Worm (Caenorhabditis elegans) whole organism, L3 larva: ENCODE results near the gene D1025.10.

Source experiments
- R02D3.7 ChIP-seq: fragments of 150-350 bp; optimal IDR thresholded peaks from 2 replicates; lab custom pipeline; 2014; ENCODE audit warnings: missing biosample characterization, missing genetic modification characterization
- ZK546.5 ChIP-seq: sonication (generic microtip); optimal IDR thresholded peaks from 2 replicates; lab custom pipeline; 2017; ENCODE audit warnings: missing biosample characterization, missing genetic modification characterization
- ama-1 ChIP-seq: fragments of 150-350 bp; optimal IDR thresholded peaks from 2 replicates; lab custom pipeline; 2018
- ceh-16 ChIP-seq: sonication (generic microtip); optimal IDR thresholded peaks from 2 replicates; lab custom pipeline; 2017; ENCODE audit warnings: missing biosample characterization, missing genetic modification characterization
- ceh-28 ChIP-seq: fragments of 150-350 bp; optimal IDR thresholded peaks from 2 replicates; lab custom pipeline; 2014; ENCODE audit warnings: missing biosample characterization, missing genetic modification reagents, missing genetic modification characterization
- ceh-82 ChIP-seq: fragments of 150-350 bp; optimal IDR thresholded peaks from 2 replicates; lab custom pipeline; 2014; ENCODE audit warnings: missing biosample characterization, missing genetic modification characterization
- ceh-9 ChIP-seq: sonication (generic microtip); optimal IDR thresholded peaks from 2 replicates; lab custom pipeline; 2018; ENCODE audit warnings: missing biosample characterization, missing genetic modification characterization
- daf-12 ChIP-seq: fragments of 150-350 bp; optimal IDR thresholded peaks from 2 replicates; lab custom pipeline; 2014; ENCODE audit warnings: missing biosample characterization, missing genetic modification reagents, missing genetic modification characterization
- egl-27 ChIP-seq: sonication (generic microtip); optimal IDR thresholded peaks from 4 replicates; lab custom pipeline; 2017; ENCODE audit warnings: missing biosample characterization, missing genetic modification reagents, missing genetic modification characterization
- egl-5 ChIP-seq: fragments of 150-350 bp; optimal IDR thresholded peaks from 2 replicates; lab custom pipeline; 2017; ENCODE audit warnings: missing biosample characterization, missing genetic modification reagents, missing genetic modification characterization, inconsistent platforms
- elt-2 ChIP-seq: sonication (generic microtip); optimal IDR thresholded peaks from 2 replicates; lab custom pipeline; 2016; ENCODE audit warnings: missing genetic modification reagents, mild to moderate bottlenecking, missing genetic modification characterization, missing compliant biosample characterization
- eor-1 ChIP-seq, 2 experiments: fragments of 150-350 bp; optimal IDR thresholded peaks; 2 replicates each; lab custom pipeline; 2014 to 2018; ENCODE audit warnings: missing biosample characterization in 2 of 2, missing genetic modification characterization in 2 of 2
- fkh-10 ChIP-seq: sonication (generic microtip); optimal IDR thresholded peaks from 2 replicates; lab custom pipeline; 2017; ENCODE audit warnings: missing biosample characterization, missing genetic modification reagents, missing genetic modification characterization
- fkh-2 ChIP-seq: fragments of 150-350 bp; optimal IDR thresholded peaks from 2 replicates; lab custom pipeline; 2014; ENCODE audit warnings: missing biosample characterization, missing genetic modification reagents, missing genetic modification characterization
- hmg-11 ChIP-seq: sonication (generic microtip); optimal IDR thresholded peaks from 2 replicates; lab custom pipeline; 2016; ENCODE audit warnings: missing genetic modification characterization, missing compliant biosample characterization
- lin-15B ChIP-seq: fragments of 150-350 bp; optimal IDR thresholded peaks from 2 replicates; lab custom pipeline; 2014; ENCODE audit warnings: missing biosample characterization, missing genetic modification characterization
- lin-39 ChIP-seq: fragments of 150-350 bp; optimal IDR thresholded peaks from 2 replicates; lab custom pipeline; 2018; ENCODE audit warnings: missing biosample characterization, missing genetic modification reagents, missing genetic modification characterization
- mdl-1 ChIP-seq: fragments of 150-350 bp; optimal IDR thresholded peaks from 2 replicates; lab custom pipeline; 2014; ENCODE audit warnings: missing biosample characterization, missing genetic modification characterization
- mml-1 ChIP-seq: fragments of 150-350 bp; sonication (generic microtip); optimal IDR thresholded peaks from 3 replicates; lab custom pipeline; 2014; ENCODE audit warnings: missing biosample characterization, missing genetic modification characterization
- nfya-1 ChIP-seq: sonication (generic microtip); optimal IDR thresholded peaks from 2 replicates; lab custom pipeline; 2017; ENCODE audit warnings: missing genetic modification characterization, mild to moderate bottlenecking, missing compliant biosample characterization, antibody characterized with exemption, moderate library complexity; ENCODE audit not compliant: insufficient read depth
- nhr-11 ChIP-seq: fragments of 150-350 bp; optimal IDR thresholded peaks from 2 replicates; lab custom pipeline; 2014; ENCODE audit warnings: missing biosample characterization, missing genetic modification characterization
- nhr-23 ChIP-seq: fragments of 150-350 bp; optimal IDR thresholded peaks from 2 replicates; lab custom pipeline; 2014; ENCODE audit warnings: missing biosample characterization, missing genetic modification reagents, missing genetic modification characterization
- nhr-237 ChIP-seq: fragments of 150-350 bp; optimal IDR thresholded peaks from 2 replicates; lab custom pipeline; 2014; ENCODE audit warnings: missing biosample characterization, missing genetic modification characterization
- nhr-25 ChIP-seq: sonication (generic microtip); optimal IDR thresholded peaks from 2 replicates; lab custom pipeline; 2017; ENCODE audit warnings: missing biosample characterization, missing genetic modification characterization
- pha-4 ChIP-seq: fragments of 150-350 bp; optimal IDR thresholded peaks from 2 replicates; lab custom pipeline; 2014; ENCODE audit warnings: missing biosample characterization, missing genetic modification reagents, missing genetic modification characterization
- pqm-1 ChIP-seq: fragments of 150-350 bp; optimal IDR thresholded peaks from 2 replicates; lab custom pipeline; 2017; ENCODE audit warnings: missing biosample characterization, missing genetic modification characterization, inconsistent platforms
- sea-2 ChIP-seq: fragments of 150-350 bp; sonication (generic microtip); optimal IDR thresholded peaks from 4 replicates; lab custom pipeline; 2014; ENCODE audit warnings: missing biosample characterization, missing genetic modification reagents, missing genetic modification characterization
- tbx-2 ChIP-seq: sonication (generic microtip); optimal IDR thresholded peaks from 2 replicates; lab custom pipeline; 2016; ENCODE audit warnings: mild to moderate bottlenecking, missing genetic modification characterization, missing compliant biosample characterization
- unc-62 ChIP-seq: fragments of 150-350 bp; sonication (generic microtip); optimal IDR thresholded peaks from 4 replicates; lab custom pipeline; 2014; ENCODE audit warnings: missing biosample characterization, missing genetic modification reagents, missing genetic modification characterization
- ztf-4 ChIP-seq: fragments of 150-350 bp; optimal IDR thresholded peaks from 2 replicates; lab custom pipeline; 2014; ENCODE audit warnings: missing biosample characterization, missing genetic modification characterization

D1025.10 gene

DNA sequence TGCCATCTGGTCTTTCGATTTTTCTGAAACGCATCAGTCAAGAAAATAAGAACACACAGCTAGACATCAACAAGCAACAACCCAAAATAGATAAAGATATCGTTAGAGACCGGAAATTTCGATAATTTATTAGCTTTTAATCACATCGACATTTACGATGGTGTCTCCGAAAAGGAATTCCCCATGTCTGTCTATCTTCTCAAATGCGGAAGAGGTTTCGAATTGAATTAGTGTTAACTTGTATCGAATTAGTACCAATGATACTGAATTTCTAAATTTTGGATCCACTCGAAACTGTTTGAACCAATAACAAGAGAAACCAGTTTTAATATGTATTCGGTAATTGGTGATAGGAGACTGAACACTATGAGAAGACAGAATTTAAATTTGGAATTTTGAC is 17.9 kb downstream of the D1025.10 start:
- no peak for TF ChIP-seq ceh-28 (tag; lab: Kevin White, UChicago)
- TF ChIP-seq tbx-2 = no peak
- TF ChIP-seq ceh-82 (tag; lab: Kevin White, UChicago) = no peak
- no peak for TF ChIP-seq lin-15B (tag; lab: Kevin White, UChicago)

DNA sequence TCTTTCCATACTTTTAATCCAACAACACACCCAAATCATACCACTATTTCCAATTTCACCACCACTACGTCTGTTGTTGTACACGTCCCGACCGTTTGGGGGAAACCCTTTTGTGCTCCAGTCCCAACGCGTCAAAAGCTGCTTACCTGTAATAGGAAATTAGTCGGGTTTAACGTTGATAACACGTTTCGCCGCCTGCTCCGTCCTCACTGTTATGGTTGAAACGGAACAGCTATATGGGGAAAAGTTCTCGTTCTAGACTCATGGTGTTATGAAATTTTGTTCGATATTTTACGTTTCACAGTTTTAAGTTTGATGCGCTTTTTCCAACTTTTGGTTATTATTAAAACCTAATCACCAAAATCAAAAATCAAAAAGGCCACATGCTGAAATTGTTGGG is 19.3 kb downstream of the D1025.10 start:
- TF ChIP-seq fkh-10 (no peak), elt-2 (peak; percentile 50), eor-1 (tag; optimal IDR thresholded peaks at IDR 0.05; lab: Kevin White, UChicago) (no peak), pqm-1 (tag; lab: Kevin White, UChicago) (peak; percentile 57)

- TF ChIP-seq nhr-23 (tag; lab: Kevin White, UChicago) (no peak), nhr-25 (tag; lab: Kevin White, UChicago) (no peak), lin-15B (tag; lab: Kevin White, UChicago) (no peak), pqm-1 (tag; lab: Kevin White, UChicago) (peak; percentile 67), ceh-28 (tag; lab: Kevin White, UChicago) (no peak), elt-2 (peak; percentile 66), pha-4 (tag; lab: Kevin White, UChicago) (peak; percentile 41), egl-27 (tag; lab: Kevin White, UChicago) (no peak), fkh-10 (no peak), hmg-11 (tag; lab: Kevin White, UChicago) (no peak), ceh-82 (tag; lab: Kevin White, UChicago) (no peak), nfya-1 (no peak), ztf-4 (tag; lab: Kevin White, UChicago) (no peak), mml-1 (tag; lab: Kevin White, UChicago) (no peak), nhr-11 (tag; lab: Kevin White, UChicago) (no peak)
Measured at ce11 chrX:14537625-14538024, 21.0 kb downstream of the D1025.10 start.

DNA sequence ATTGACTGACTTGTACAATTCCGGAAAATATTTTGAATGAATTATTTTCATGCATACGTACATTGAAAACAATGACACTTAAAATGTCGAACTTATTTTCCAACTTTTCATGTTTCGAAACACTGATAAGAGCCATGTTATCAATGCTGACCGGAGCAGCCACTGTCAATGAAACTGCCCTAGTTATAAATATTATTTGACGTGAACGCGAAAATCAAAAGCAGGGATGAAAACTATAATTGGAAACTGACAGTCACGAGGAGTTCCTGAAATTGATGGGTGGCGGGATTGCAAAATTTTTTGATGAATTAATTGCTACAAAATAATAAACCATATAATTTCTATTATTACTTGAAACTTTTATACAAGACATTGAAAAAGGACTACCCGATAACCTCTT is 22.8 kb downstream of the D1025.10 start:
- TF ChIP-seq unc-62 (GFP tag; lab: Kevin White, UChicago) (no peak), elt-2 (peak; percentile 80), lin-15B (tag; lab: Kevin White, UChicago) (no peak), R02D3.7 (no peak), pqm-1 (tag; lab: Kevin White, UChicago) (peak; percentile 75)

DNA sequence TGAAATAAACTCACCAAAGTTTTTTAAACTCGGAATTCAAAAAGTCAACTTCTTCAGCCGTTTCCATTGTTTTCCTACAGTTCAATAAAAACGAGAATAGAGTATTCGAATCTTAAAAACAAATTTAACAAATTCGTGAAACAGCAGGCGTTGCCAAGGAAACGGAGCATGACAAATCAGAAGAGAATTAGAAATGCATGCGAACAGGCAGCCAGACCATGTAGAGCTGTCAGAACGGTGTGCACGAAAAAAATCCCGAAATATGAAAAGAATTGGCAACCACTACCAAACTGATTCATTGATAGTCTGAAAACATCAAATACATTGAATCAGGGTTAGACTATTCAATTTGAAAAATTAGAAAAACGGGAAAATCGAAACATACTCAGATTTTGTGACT is 25.3 kb downstream of the D1025.10 start, which contains the start of gene fbxa-81:
TSS of gene fbxa-81 (minus strand) at position 101 of the 400 bp plus-strand sequence.
- TF ChIP-seq ZK546.5 = no peak
- TF ChIP-seq lin-15B (tag; lab: Kevin White, UChicago) = no peak
- no peak for TF ChIP-seq ama-1 (lab: Kevin White, UChicago)
- no peak for TF ChIP-seq eor-1 (tag; optimal IDR thresholded peaks at IDR 0.05; lab: Kevin White, UChicago)
- TF ChIP-seq nhr-25 (tag; lab: Kevin White, UChicago) = no peak
- no peak for TF ChIP-seq ceh-9 (tag; lab: Kevin White, UChicago)
- TF ChIP-seq lin-39 (tag; lab: Kevin White, UChicago) = no peak
- TF ChIP-seq fkh-2 (tag; lab: Kevin White, UChicago) = no peak
- no peak for TF ChIP-seq unc-62 (GFP tag; lab: Kevin White, UChicago)
- TF ChIP-seq pha-4 (tag; lab: Kevin White, UChicago) = no peak
- no peak for TF ChIP-seq egl-5 (tag; lab: Kevin White, UChicago)
- no peak for TF ChIP-seq nhr-237 (tag; lab: Kevin White, UChicago)
- no peak for TF ChIP-seq pqm-1 (tag; lab: Kevin White, UChicago)
- TF ChIP-seq sea-2 (GFP tag; lab: Kevin White, UChicago) = no peak
- no peak for TF ChIP-seq ceh-16 (tag; lab: Kevin White, UChicago)
- no peak for TF ChIP-seq R02D3.7
- no peak for TF ChIP-seq egl-27 (tag; lab: Kevin White, UChicago)

DNA sequence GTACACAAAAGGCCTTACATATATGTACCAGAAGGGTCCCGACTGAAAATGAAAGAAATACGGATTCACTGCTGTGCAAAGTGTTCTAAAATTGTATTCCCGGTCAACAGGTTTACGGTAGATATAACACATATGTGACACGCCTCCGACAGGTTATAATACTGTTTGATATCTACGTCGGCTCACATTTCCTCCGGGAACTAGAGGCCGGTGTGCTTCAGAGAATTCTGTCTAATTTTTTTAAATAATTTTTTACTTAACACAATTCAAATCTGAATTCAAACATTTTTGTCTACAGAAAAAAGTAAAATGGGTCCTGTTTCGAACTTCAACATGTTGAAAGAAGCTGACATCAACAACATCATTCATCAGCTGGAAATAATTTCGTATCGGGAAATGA is 26.6 kb downstream of the D1025.10 start, which contains the start of gene T24C2.3:
TSS of gene T24C2.3 (plus strand) at position 301 of the 400 bp plus-strand sequence.
- TF ChIP-seq nhr-11 (tag; lab: Kevin White, UChicago) = no peak
- TF ChIP-seq mdl-1 (tag; lab: Kevin White, UChicago) = no peak
- no peak for TF ChIP-seq nhr-25 (tag; lab: Kevin White, UChicago)
- no peak for TF ChIP-seq ama-1 (lab: Kevin White, UChicago)
- no peak for TF ChIP-seq nhr-23 (tag; lab: Kevin White, UChicago)
- no peak for TF ChIP-seq fkh-2 (tag; lab: Kevin White, UChicago)
- TF ChIP-seq ceh-82 (tag; lab: Kevin White, UChicago) = no peak
- TF ChIP-seq daf-12 (tag; lab: Kevin White, UChicago) = no peak
